Worm (Caenorhabditis elegans): Measurements from ENCODE around the gene C01G10.6.
"Not testable (repeated sequence)": the region's sequence is repeated elsewhere in the genome, so short reads cannot be mapped to it uniquely, and the experiment has no call there.

The C01G10.6 gene

DNA sequence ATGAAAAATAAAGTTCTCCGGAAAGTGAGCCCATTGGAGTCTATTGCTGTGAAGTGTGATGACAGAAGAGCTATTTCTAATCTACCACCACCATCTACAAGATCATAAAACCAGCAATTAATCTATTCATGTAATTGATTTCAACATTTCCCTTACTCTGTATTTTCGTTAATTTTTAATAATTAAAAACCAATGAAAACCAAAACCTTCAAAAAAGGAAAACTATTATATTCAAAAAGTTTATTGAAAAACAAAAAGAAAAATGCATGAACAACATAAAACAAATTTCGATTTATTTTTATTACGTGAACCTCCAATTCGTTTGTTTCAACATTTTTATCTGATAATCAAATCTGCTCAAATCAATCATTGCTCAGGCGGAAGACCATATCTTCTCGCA is 12.0 kb downstream of the C01G10.6 start, which contains the start of gene C01G10.1:
TSS of gene C01G10.1 (plus strand) at position 301 of the 400 bp plus-strand sequence.
- TF ChIP-seq F13H6.1 (tag; optimal IDR thresholded peaks at IDR 0.05) (no peak), fos-1 (tag; optimal IDR thresholded peaks at IDR 0.05) (no peak), blmp-1 (tag; optimal IDR thresholded peaks at IDR 0.05; ENCODE audit: insufficient read depth) (no peak), dmd-4 (tag; optimal IDR thresholded peaks at IDR 0.05) (no peak), gmeb-1 (tag; optimal IDR thresholded peaks at IDR 0.05) (no peak), C34F6.9 (tag; optimal IDR thresholded peaks at IDR 0.05) (no peak), nhr-12 (tag; optimal IDR thresholded peaks at IDR 0.05) (no peak)

DNA sequence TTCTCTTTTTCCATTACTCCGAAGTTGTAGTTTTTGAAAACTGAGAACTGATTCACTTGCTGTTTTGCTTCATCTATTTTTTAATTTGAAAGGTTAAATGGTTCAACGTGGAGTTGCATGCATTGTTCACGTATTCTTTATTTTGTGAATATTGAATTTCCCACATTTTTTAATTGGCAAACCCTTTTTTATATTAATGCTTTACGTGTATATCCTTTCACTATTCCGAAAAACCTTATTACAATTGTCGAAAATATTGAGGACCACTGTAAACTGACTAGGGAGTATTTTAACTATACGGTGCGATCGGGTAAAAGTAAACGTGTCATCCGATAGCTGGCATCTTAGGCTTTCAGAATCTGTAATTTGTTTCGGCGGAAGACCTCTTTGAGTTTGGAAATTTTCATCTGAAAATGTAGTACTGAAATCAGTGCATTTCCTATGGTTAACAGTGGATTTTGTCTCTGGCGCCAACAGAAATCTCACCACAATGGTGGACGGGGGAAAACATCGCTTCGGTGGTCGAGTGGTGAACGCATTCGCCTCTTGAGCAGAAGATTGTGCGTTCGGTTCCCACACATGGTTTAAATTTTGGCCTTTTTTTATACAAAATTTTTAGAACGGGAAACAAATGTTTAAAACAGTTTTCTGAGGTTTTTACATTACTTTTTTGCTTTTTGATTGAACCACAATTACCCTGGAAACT is 18.6 kb downstream of the C01G10.6 start, which contains the start of gene C01G10.14:
TSS of gene C01G10.14 (minus strand) at position 51 of the 706 bp plus-strand sequence.
- TF ChIP-seq zag-1, ztf-11, egl-27 (tag; optimal IDR thresholded peaks at IDR 0.05): not testable (repeated sequence)

DNA sequence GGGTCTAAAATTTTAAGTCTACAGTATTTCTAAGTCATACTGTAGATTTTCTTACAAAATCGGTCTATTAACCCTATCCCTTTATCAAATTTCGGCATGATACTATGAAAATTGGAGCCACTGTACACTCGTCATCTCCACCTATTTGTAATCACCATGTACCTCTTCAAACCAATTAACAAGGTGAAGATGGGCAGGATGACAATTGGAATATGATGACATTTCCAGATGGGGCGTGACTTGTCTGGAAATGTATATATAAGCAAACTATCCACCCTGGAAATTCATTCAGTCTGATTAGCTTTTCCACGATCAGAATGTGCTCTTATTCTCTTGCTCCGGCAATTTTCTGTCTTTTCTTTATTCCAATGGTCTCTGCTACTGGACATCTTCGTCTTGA is 21.8 kb downstream of the C01G10.6 start, which contains the start of gene Y75B12A.2:
TSS of gene Y75B12A.2 (plus strand) at position 301 of the 400 bp plus-strand sequence.
- TF ChIP-seq fos-1 (tag; optimal IDR thresholded peaks at IDR 0.05): no peak
- TF ChIP-seq zag-1 (tag; optimal IDR thresholded peaks at IDR 0.05): no peak
- no peak for TF ChIP-seq ztf-11 (tag; optimal IDR thresholded peaks at IDR 0.05)
- no peak for TF ChIP-seq Y55F3AM.14 (GFP tag; optimal IDR thresholded peaks at IDR 0.05)
- TF ChIP-seq alr-1 (tag; optimal IDR thresholded peaks at IDR 0.05): no peak
- no peak for TF ChIP-seq ama-1 (optimal IDR thresholded peaks at IDR 0.05)
- no peak for TF ChIP-seq aly-2 (tag; optimal IDR thresholded peaks at IDR 0.05)
- TF ChIP-seq ztf-4 (tag; optimal IDR thresholded peaks at IDR 0.05): no peak
- TF ChIP-seq nhr-10 (tag; optimal IDR thresholded peaks at IDR 0.05): no peak
- no peak for TF ChIP-seq nhr-11 (tag; optimal IDR thresholded peaks at IDR 0.05)
- no peak for TF ChIP-seq crh-2 (tag; optimal IDR thresholded peaks at IDR 0.05)

DNA sequence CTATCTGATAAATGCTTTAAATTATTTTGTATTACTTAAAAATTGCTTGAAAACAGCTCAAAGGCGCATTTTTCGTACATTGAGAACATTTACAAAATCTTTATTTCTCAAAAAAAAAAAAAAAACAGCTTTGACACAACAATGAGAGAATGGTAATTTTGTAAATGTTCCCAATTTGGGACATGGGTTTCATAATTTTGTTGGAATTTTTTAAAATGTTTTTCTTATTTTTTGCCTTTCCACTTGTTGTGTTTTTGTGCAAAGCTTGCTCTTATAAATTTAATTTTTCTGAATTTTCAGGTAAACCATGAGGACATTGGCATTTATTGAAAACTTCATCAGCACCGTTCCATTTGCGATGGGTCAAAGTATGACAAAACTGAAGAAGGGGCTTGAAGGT is 24.2 kb downstream of the C01G10.6 start, which contains the start of gene T01G5.7:
TSS of gene T01G5.7 (plus strand) at position 301 of the 400 bp plus-strand sequence.
- TF ChIP-seq lin-39 (tag; optimal IDR thresholded peaks at IDR 0.05): no peak

DNA sequence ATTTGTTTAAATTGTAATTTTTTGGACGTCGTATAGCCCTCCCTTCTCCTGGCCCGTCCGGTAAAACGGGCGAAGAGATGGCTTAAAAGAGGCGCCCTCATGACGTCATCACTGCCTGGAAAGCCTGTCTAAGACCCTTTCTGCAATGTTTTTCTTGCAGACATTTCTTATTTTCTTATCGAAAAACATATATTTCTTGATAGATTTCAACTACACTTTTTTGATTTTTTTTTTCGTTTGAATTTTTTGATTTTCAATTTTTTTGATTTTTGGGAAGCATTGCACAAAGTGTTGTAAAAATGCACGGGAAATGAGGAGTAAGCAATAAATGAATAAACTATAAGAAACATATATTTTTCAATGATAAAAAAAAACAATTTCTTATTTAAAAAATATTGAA is 26.5 kb downstream of the C01G10.6 start, which contains the start of gene T01G5.6:
TSS of gene T01G5.6 (minus strand) at position 101 of the 400 bp plus-strand sequence.
- TF ChIP-seq nhr-6 (tag; optimal IDR thresholded peaks at IDR 0.05) (no peak), skn-1 (tag; optimal IDR thresholded peaks at IDR 0.05) (no peak), unc-55 (GFP tag; optimal IDR thresholded peaks at IDR 0.05) (no peak), crh-2 (tag; optimal IDR thresholded peaks at IDR 0.05) (no peak), unc-39 (tag; optimal IDR thresholded peaks at IDR 0.05) (no peak), lin-39 (tag; optimal IDR thresholded peaks at IDR 0.05) (no peak), ztf-1 (GFP tag; conservative IDR thresholded peaks at IDR 0.05) (no peak), egl-27 (tag; optimal IDR thresholded peaks at IDR 0.05) (no peak), nhr-10 (tag; optimal IDR thresholded peaks at IDR 0.05) (no peak), fos-1 (tag; optimal IDR thresholded peaks at IDR 0.05) (no peak), elt-1 (tag; optimal IDR thresholded peaks at IDR 0.05) (no peak), nhr-23 (tag; optimal IDR thresholded peaks at IDR 0.05) (no peak), C34F6.9 (tag; optimal IDR thresholded peaks at IDR 0.05) (no peak), elt-3 (tag; optimal IDR thresholded peaks at IDR 0.05) (no peak), R02D3.7 (tag; optimal IDR thresholded peaks at IDR 0.05) (no peak), mbf-1 (tag; optimal IDR thresholded peaks at IDR 0.05) (no peak), F13H6.1 (tag; optimal IDR thresholded peaks at IDR 0.05) (no peak), Y55F3AM.14 (GFP tag; optimal IDR thresholded peaks at IDR 0.05) (no peak), lin-11 (tag; optimal IDR thresholded peaks at IDR 0.05) (no peak), ama-1 (optimal IDR thresholded peaks at IDR 0.05) (no peak)

DNA sequence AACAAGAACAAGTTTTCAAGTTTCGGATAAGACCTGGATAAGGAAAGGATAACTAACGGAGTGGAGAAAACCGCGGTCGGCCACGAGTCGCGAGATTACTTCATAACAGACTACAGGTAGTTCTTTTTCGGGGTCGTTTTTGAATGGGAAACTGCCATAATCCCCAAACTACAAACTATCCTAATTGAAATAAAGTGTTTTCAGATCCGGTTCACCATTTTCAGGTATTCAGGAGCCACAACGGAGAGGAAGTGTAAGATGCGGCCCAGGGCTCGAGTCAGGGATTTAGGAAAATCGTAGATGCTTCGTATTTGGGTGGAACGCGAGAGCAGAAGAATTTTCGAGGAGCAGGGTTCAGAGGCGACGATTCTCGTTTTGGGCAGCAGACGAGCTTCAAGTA is 28.5 kb downstream of the C01G10.6 start, which contains the start of gene T01G5.8:
TSS of gene T01G5.8 (plus strand) at position 301 of the 400 bp plus-strand sequence.
- TF ChIP-seq nhr-129 (tag; optimal IDR thresholded peaks at IDR 0.05); R02D3.7 (tag; optimal IDR thresholded peaks at IDR 0.05); sma-3 (GFP tag; optimal IDR thresholded peaks at IDR 0.05): not testable (repeated sequence)

Data from whole organism, L2 larva.